Worm (Caenorhabditis elegans): ENCODE data around the gene tbx-34.

DNA sequence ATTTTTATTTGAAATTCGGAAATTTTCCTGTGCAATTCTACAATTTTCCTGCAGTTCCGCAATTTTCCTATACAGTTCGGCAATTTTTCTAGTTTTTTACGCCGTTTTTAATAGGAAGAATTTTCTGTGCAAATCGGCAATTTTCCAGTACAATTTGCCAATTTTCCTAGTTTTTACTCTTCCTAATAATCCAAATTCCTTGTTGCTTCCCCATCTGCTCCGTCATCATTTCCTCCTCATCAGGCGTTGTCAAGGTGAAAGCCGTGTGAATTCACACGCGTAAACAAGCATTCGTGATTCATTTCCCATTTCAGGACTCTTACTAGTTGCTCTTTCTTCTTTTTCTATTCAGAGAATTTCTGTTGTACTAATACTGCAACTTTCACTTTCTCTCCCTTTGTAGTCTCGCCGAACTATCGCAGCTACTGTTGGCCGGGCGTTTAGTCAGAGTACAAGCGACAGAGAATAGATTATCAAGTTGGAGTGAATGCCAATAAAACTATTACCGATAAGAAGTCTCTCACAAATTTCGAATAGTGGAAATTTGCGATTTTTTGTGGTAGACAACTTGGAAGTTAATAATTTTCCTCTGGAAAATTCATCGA, 23.6 kb upstream of the tbx-34 start:
- TF ChIP-seq T22C8.4 (GFP tag; IDR thresholded peaks at IDR 0.05) = no peak
- no peak for TF ChIP-seq cog-1 (tag; optimal IDR thresholded peaks at IDR 0.05)
- no peak for TF ChIP-seq med-1 (GFP tag; optimal IDR thresholded peaks at IDR 0.05; ENCODE audit: insufficient read depth)
- no peak for TF ChIP-seq ref-1 (GFP tag; conservative IDR thresholded peaks at IDR 0.05)
- no peak for TF ChIP-seq ztf-23 (GFP tag; IDR thresholded peaks at IDR 0.05)
- no peak for TF ChIP-seq flt-1 (GFP tag; IDR thresholded peaks at IDR 0.05)
